Worm (Caenorhabditis elegans) whole organism, early embryonic: Measurements from ENCODE around the gene crh-1.

Experiments
- aly-1 ChIP-seq: sonication (generic microtip); optimal IDR thresholded peaks from 2 replicates; lab custom pipeline; 2016; ENCODE audit warnings: missing genetic modification characterization, missing compliant biosample characterization
- ceh-13 ChIP-seq: fragments of 200-800 bp; sonication (Bioruptor generic); optimal IDR thresholded peaks from 2 replicates; lab custom pipeline; 2018; ENCODE audit warnings: mild to moderate bottlenecking, missing genetic modification characterization, missing compliant biosample characterization
- flt-1 ChIP-seq: fragments of 200-800 bp; sonication (Bioruptor generic); IDR thresholded peaks from 2 replicates; pipeline ENCODE4 v1.3.6; 2022; ENCODE audit warnings: missing genetic modification characterization, missing compliant biosample characterization
- hnd-1 ChIP-seq: sonication (generic microtip); optimal IDR thresholded peaks from 2 replicates; lab custom pipeline; 2016; ENCODE audit warnings: missing genetic modification characterization, missing compliant biosample characterization

- no peak for TF ChIP-seq aly-1 (tag; lab: Kevin White, UChicago)
- TF ChIP-seq flt-1 (GFP tag; lab: Robert Waterston, UW), result no peak
- TF ChIP-seq hnd-1 (tag; lab: Kevin White, UChicago), result no peak
- TF ChIP-seq ceh-13, result no peak
Measured at ce11 chrIII:11732056-11732455, 74.5 kb downstream of the crh-1 start, which contains the start of gene Y41C4A.21.
